Fruit fly (Drosophila melanogaster) whole organism, prepupa: ENCODE data around the gene Ref1.

ENCODE experiments used
- Blimp-1 ChIP-seq: fragments of 200-800 bp; sonication (Bioruptor generic); optimal IDR thresholded peaks from 3 replicates; lab custom pipeline; 2017; ENCODE audit warnings: missing biosample characterization, missing genetic modification characterization, mild to moderate bottlenecking, moderate library complexity, missing genetic modification reagents
- CG10631 ChIP-seq: fragments of 200-800 bp; sonication (Bioruptor generic); optimal IDR thresholded peaks from 2 replicates; lab custom pipeline; 2016; ENCODE audit warnings: missing biosample characterization, missing genetic modification characterization
- CG11902 ChIP-seq: fragments of 200-800 bp; sonication (Bioruptor generic); optimal IDR thresholded peaks from 3 replicates; lab custom pipeline; 2016; ENCODE audit warnings: missing biosample characterization, missing genetic modification characterization
- CG16779 ChIP-seq: fragments of 200-800 bp; sonication (Bioruptor generic); optimal IDR thresholded peaks from 3 replicates; lab custom pipeline; 2017; ENCODE audit warnings: missing biosample characterization, mild to moderate bottlenecking, missing genetic modification characterization
- CG34406 ChIP-seq: fragments of 200-800 bp; sonication (Bioruptor generic); optimal IDR thresholded peaks from 3 replicates; lab custom pipeline; 2016; ENCODE audit warnings: missing biosample characterization, missing genetic modification characterization
- CG3919 ChIP-seq: fragments of 200-800 bp; sonication (Bioruptor generic); optimal IDR thresholded peaks from 3 replicates; lab custom pipeline; 2016; ENCODE audit warnings: missing biosample characterization, missing genetic modification characterization
- CG4318 ChIP-seq: fragments of 200-800 bp; sonication (Bioruptor generic); optimal IDR thresholded peaks from 3 replicates; lab custom pipeline; 2017; ENCODE audit warnings: missing biosample characterization, mild to moderate bottlenecking, missing genetic modification characterization
- CG6163 ChIP-seq: fragments of 200-800 bp; sonication (Bioruptor generic); IDR thresholded peaks from 3 replicates; pipeline ENCODE4 v1.3.6; 2022; ENCODE audit warnings: missing biosample characterization, missing genetic modification characterization
- CG6276 ChIP-seq: fragments of 200-800 bp; sonication (Bioruptor generic); optimal IDR thresholded peaks from 2 replicates; lab custom pipeline; 2017; ENCODE audit warnings: missing biosample characterization, mild to moderate bottlenecking, missing genetic modification characterization
- CG6792 ChIP-seq: fragments of 200-800 bp; sonication (Bioruptor generic); optimal IDR thresholded peaks from 3 replicates; lab custom pipeline; 2016; ENCODE audit warnings: missing biosample characterization, missing genetic modification characterization
- CG6808 ChIP-seq: fragments of 200-800 bp; sonication (Bioruptor generic); optimal IDR thresholded peaks from 3 replicates; lab custom pipeline; 2017; ENCODE audit warnings: missing biosample characterization, missing genetic modification characterization, mild to moderate bottlenecking, moderate library complexity, missing genetic modification reagents
- CG7368 ChIP-seq: fragments of 200-800 bp; sonication (Bioruptor generic); optimal IDR thresholded peaks from 3 replicates; lab custom pipeline; 2016; ENCODE audit warnings: missing biosample characterization, missing genetic modification characterization
- CG8319 ChIP-seq: fragments of 200-800 bp; sonication (Bioruptor generic); optimal IDR thresholded peaks from 3 replicates; lab custom pipeline; 2016; ENCODE audit warnings: missing biosample characterization, missing genetic modification characterization
- CG9139 ChIP-seq: fragments of 200-800 bp; sonication (Bioruptor generic); optimal IDR thresholded peaks from 3 replicates; lab custom pipeline; 2017; ENCODE audit warnings: missing biosample characterization, mild to moderate bottlenecking, missing genetic modification characterization
- Eip75B ChIP-seq: fragments of 200-800 bp; sonication (Bioruptor generic); optimal IDR thresholded peaks from 3 replicates; lab custom pipeline; 2016; ENCODE audit warnings: missing biosample characterization, missing genetic modification characterization
- Eip93F ChIP-seq: fragments of 200-800 bp; sonication (Bioruptor generic); optimal IDR thresholded peaks from 2 replicates; lab custom pipeline; 2016; ENCODE audit warnings: missing biosample characterization, mild to moderate bottlenecking, missing genetic modification characterization
- Ets96B ChIP-seq: fragments of 200-800 bp; optimal IDR thresholded peaks from 2 replicates; lab custom pipeline; 2019; ENCODE audit warnings: missing biosample characterization, mild to moderate bottlenecking, missing genetic modification characterization, moderate library complexity
- Gug ChIP-seq: fragments of 200-800 bp; sonication (Bioruptor generic); IDR thresholded peaks from 2 replicates; pipeline ENCODE4 v1.3.6; 2022; ENCODE audit warnings: missing biosample characterization, missing genetic modification characterization
- Hr4 ChIP-seq: fragments of 200-800 bp; sonication (Bioruptor generic); optimal IDR thresholded peaks from 3 replicates; lab custom pipeline; 2016; ENCODE audit warnings: missing biosample characterization, missing genetic modification characterization
- Lpt ChIP-seq: fragments of 200-800 bp; sonication (Bioruptor generic); optimal IDR thresholded peaks from 3 replicates; lab custom pipeline; 2016; ENCODE audit warnings: missing biosample characterization, missing genetic modification characterization
- Met ChIP-seq: fragments of 200-800 bp; sonication (Bioruptor generic); optimal IDR thresholded peaks from 3 replicates; lab custom pipeline; 2016; ENCODE audit warnings: missing biosample characterization, missing genetic modification characterization
- OdsH ChIP-seq: fragments of 200-800 bp; sonication (Bioruptor generic); optimal IDR thresholded peaks from 3 replicates; lab custom pipeline; 2016; ENCODE audit warnings: missing biosample characterization, missing genetic modification characterization
- Smox ChIP-seq: fragments of 200-800 bp; sonication (Bioruptor generic); optimal IDR thresholded peaks from 3 replicates; lab custom pipeline; 2016; ENCODE audit warnings: missing biosample characterization, missing genetic modification characterization
- Sox14 ChIP-seq: fragments of 200-800 bp; sonication (Bioruptor generic); optimal IDR thresholded peaks from 3 replicates; lab custom pipeline; 2016; ENCODE audit warnings: missing biosample characterization, missing genetic modification characterization
- acj6 ChIP-seq: fragments of 200-800 bp; sonication (Bioruptor generic); optimal IDR thresholded peaks from 3 replicates; lab custom pipeline; 2016; ENCODE audit warnings: missing biosample characterization, missing genetic modification characterization
- dsx ChIP-seq: fragments of 200-800 bp; optimal IDR thresholded peaks from 3 replicates; lab custom pipeline; 2019; ENCODE audit warnings: missing biosample characterization, mild to moderate bottlenecking, missing genetic modification characterization, moderate library complexity; ENCODE audit not compliant: poor library complexity, severe bottlenecking
- eg ChIP-seq: fragments of 200-800 bp; sonication (Bioruptor generic); IDR thresholded peaks from 3 replicates; pipeline ENCODE4 v1.3.6; 2022; ENCODE audit warnings: missing biosample characterization, missing genetic modification characterization
- esn ChIP-seq: fragments of 200-800 bp; sonication (Bioruptor generic); optimal IDR thresholded peaks from 2 replicates; lab custom pipeline; 2016; ENCODE audit warnings: missing biosample characterization, mild to moderate bottlenecking, missing genetic modification characterization, moderate library complexity
- net ChIP-seq: fragments of 200-800 bp; sonication (Bioruptor generic); optimal IDR thresholded peaks from 3 replicates; lab custom pipeline; 2016; ENCODE audit warnings: missing biosample characterization, missing genetic modification characterization
- pdm3 ChIP-seq: fragments of 200-800 bp; sonication (Bioruptor generic); optimal IDR thresholded peaks from 3 replicates; lab custom pipeline; 2016; ENCODE audit warnings: missing biosample characterization, missing genetic modification characterization
- salr ChIP-seq, 2 experiments: fragments of 200-800 bp; sonication (Bioruptor generic); optimal IDR thresholded peaks; 3 replicates each; lab custom pipeline; 2016 to 2018; ENCODE audit warnings: missing biosample characterization in 2 of 2, missing genetic modification characterization in 2 of 2, mild to moderate bottlenecking in 1 of 2
- spab ChIP-seq: fragments of 200-800 bp; sonication (Bioruptor generic); optimal IDR thresholded peaks from 2 replicates; lab custom pipeline; 2017; ENCODE audit warnings: missing biosample characterization, mild to moderate bottlenecking, missing genetic modification characterization, missing genetic modification reagents
- ss ChIP-seq, 2 experiments: fragments of 200-800 bp; sonication (Bioruptor generic); optimal IDR thresholded peaks; 2 replicates in 1 of 2; 3 replicates in 1 of 2; lab custom pipeline; 2017 to 2018; ENCODE audit warnings: mild to moderate bottlenecking in 2 of 2, missing biosample characterization in 2 of 2, missing genetic modification characterization in 2 of 2, moderate library complexity in 1 of 2
- svp ChIP-seq: fragments of 200-800 bp; sonication (Bioruptor generic); peaks from one replicate; lab custom pipeline; 2016; ENCODE audit warnings: missing biosample characterization, missing genetic modification characterization
- topi ChIP-seq: fragments of 200-800 bp; sonication (Bioruptor generic); optimal IDR thresholded peaks from 3 replicates; lab custom pipeline; 2016; ENCODE audit warnings: missing biosample characterization, missing genetic modification characterization
- vri ChIP-seq: fragments of 200-800 bp; sonication (Bioruptor generic); optimal IDR thresholded peaks from 3 replicates; lab custom pipeline; 2016; ENCODE audit warnings: missing biosample characterization, mild to moderate bottlenecking, missing genetic modification characterization

Gene Ref1

dm6 chr3R:7086377-7087200 lies 6.4 kb upstream of the Ref1 start, which contains the start of gene alphaTub84B (continued):
- TF ChIP-seq Ets96B (tag; lab: Kevin White, UChicago): peak; percentile 8
- TF ChIP-seq svp (GFP tag; lab: Kevin White, UChicago): peak; percentile 79
- TF ChIP-seq CG4318 (GFP tag; lab: Kevin White, UChicago): no peak
- peak; percentile 53 for TF ChIP-seq dsx
- TF ChIP-seq Blimp-1 (GFP tag; lab: Kevin White, UChicago): no peak
- TF ChIP-seq Smox (GFP tag; lab: Kevin White, UChicago): peak; percentile 14
- no peak for TF ChIP-seq Gug (GFP tag; lab: Robert Waterston, UW)
- TF ChIP-seq CG8319 (GFP tag; lab: Kevin White, UChicago): peak; percentile 19
- peak; percentile 71; the same call in 2 of the 3 replicates for TF ChIP-seq CG6163
- peak; percentile 76 for TF ChIP-seq esn
- TF ChIP-seq eg: peak; percentile 72; the same call in 2 of the 3 replicates
- peak; percentile 74 for TF ChIP-seq CG6276
- peak; percentile 15 for TF ChIP-seq CG6792 (GFP tag; lab: Kevin White, UChicago)
- peak; percentile 68 for TF ChIP-seq Met (GFP tag; lab: Kevin White, UChicago)
- peak; percentile 68 for TF ChIP-seq CG3919 (GFP tag; lab: Kevin White, UChicago)
- peak; percentile 1 for TF ChIP-seq OdsH (GFP tag; lab: Kevin White, UChicago)
- no peak for TF ChIP-seq Eip93F (GFP tag; lab: Kevin White, UChicago)
- no peak for TF ChIP-seq acj6 (GFP tag; lab: Kevin White, UChicago)
- TF ChIP-seq net (GFP tag; lab: Kevin White, UChicago): peak; percentile 62
- TF ChIP-seq CG10631 (GFP tag; lab: Kevin White, UChicago): no peak
- TF ChIP-seq CG6808 (GFP tag; lab: Kevin White, UChicago): peak; percentile 59
- peak; percentile 24 for TF ChIP-seq CG16779
- TF ChIP-seq topi: peak; percentile 62
- no peak for TF ChIP-seq Hr4 (GFP tag; lab: Kevin White, UChicago)
- TF ChIP-seq CG9139: peak; percentile 56
- peak; percentile 1 to 14 for TF ChIP-seq salr (GFP tag; optimal IDR thresholded peaks at IDR 0.05; lab: Kevin White, UChicago)
- peak; percentile 87 for TF ChIP-seq vri (GFP tag; lab: Kevin White, UChicago)
- TF ChIP-seq spab (GFP tag; lab: Kevin White, UChicago): peak; percentile 38
- peak; percentile 63 to 64 for TF ChIP-seq ss (GFP tag; optimal IDR thresholded peaks at IDR 0.05; lab: Kevin White, UChicago)
- TF ChIP-seq Lpt (GFP tag; lab: Kevin White, UChicago): peak; percentile 32
- TF ChIP-seq, all 60 proteins: peak for 41

- peak; percentile 42 for TF ChIP-seq svp (GFP tag; lab: Kevin White, UChicago)
- TF ChIP-seq Eip75B: no peak
Measured at dm6 chr3R:7085983-7086376, 5.8 kb upstream of the Ref1 start, which contains the start of gene Tailor. TSS of gene Tailor (minus strand) at chr3R:7086083.

dm6 chr3R:7085455-7085854 lies 5.3 kb upstream of the Ref1 start:
- TF ChIP-seq CG8319 (GFP tag; lab: Kevin White, UChicago) (no peak), pdm3 (no peak), CG34406 (GFP tag; lab: Kevin White, UChicago) (no peak), CG7368 (GFP tag; lab: Kevin White, UChicago) (no peak), salr (GFP tag; optimal IDR thresholded peaks at IDR 0.05; lab: Kevin White, UChicago) (no peak), CG11902 (no peak), Sox14 (GFP tag; lab: Kevin White, UChicago) (peak; percentile 21), spab (GFP tag; lab: Kevin White, UChicago) (no peak)
